Fruit fly (Drosophila melanogaster) whole organism, embryonic: ENCODE data around the gene CG5665.

Source experiments
- CG10654 ChIP-seq: fragments of 200-800 bp; sonication (Bioruptor generic); optimal IDR thresholded peaks from 2 replicates; lab custom pipeline; 2016; ENCODE audit warnings: missing biosample characterization, missing genetic modification characterization
- CG13894 ChIP-seq: fragments of 200-800 bp; sonication (Bioruptor generic); optimal IDR thresholded peaks from 3 replicates; lab custom pipeline; 2018; ENCODE audit warnings: missing biosample characterization, mild to moderate bottlenecking, missing genetic modification characterization, moderate library complexity
- danr ChIP-seq: fragments of 200-800 bp; sonication (Bioruptor generic); IDR thresholded peaks from 2 replicates; pipeline ENCODE4 v1.3.6; 2022; ENCODE audit warnings: missing biosample characterization, missing genetic modification characterization
- otp ChIP-seq: fragments of 200-800 bp; sonication (Bioruptor generic); IDR thresholded peaks from 3 replicates; pipeline ENCODE4, ENCODE4 v1.3.6; 2022; ENCODE audit warnings: missing biosample characterization, missing genetic modification characterization
- seq ChIP-seq: fragments of 200-800 bp; sonication (Bioruptor generic); IDR thresholded peaks from 2 replicates; pipeline ENCODE4 v1.3.6; 2022; ENCODE audit warnings: missing biosample characterization, missing genetic modification characterization

DNA sequence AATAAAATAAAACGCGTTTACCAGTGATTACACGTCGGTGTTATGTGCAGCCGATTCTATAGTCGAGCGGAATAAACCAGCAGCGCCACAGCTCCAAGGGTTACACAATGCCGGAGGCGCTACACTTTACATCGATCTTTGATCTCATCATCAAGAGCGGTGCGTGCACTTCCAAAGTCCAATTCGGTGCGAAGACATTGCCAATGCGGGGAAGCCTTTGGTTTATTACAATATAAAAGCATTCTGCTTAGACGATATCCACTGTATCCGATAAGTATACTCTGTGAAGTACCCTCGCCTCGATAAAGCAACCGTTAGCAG is 29.5 kb downstream of the CG5665 start:
- no peak for TF ChIP-seq danr (GFP tag; lab: Robert Waterston, UW)
- no peak for TF ChIP-seq CG13894
- TF ChIP-seq CG10654 (GFP tag; lab: Kevin White, UChicago) = no peak
- no peak for TF ChIP-seq seq
- no peak for TF ChIP-seq otp
